Worm (Caenorhabditis elegans): Measurements from ENCODE around the gene Y38E10A.33.

ce11 chrII:12668874-12669273, 10.6 kb downstream of the Y38E10A.33 start:
- TF ChIP-seq pha-4 (tag; optimal IDR thresholded peaks at IDR 0.05) (no peak), sptf-1 (tag; optimal IDR thresholded peaks at IDR 0.05) (no peak), snpc-4 (tag; optimal IDR thresholded peaks at IDR 0.05) (no peak), ces-1 (GFP tag; optimal IDR thresholded peaks at IDR 0.05) (no peak), nhr-12 (tag; optimal IDR thresholded peaks at IDR 0.05) (no peak), blmp-1 (tag; optimal IDR thresholded peaks at IDR 0.05) (no peak), M03D4.4 (tag; optimal IDR thresholded peaks at IDR 0.05) (no peak), ztf-11 (tag; optimal IDR thresholded peaks at IDR 0.05) (no peak), unc-62 (GFP tag; optimal IDR thresholded peaks at IDR 0.05) (no peak), unc-39 (tag; optimal IDR thresholded peaks at IDR 0.05) (no peak), mab-5 (tag; optimal IDR thresholded peaks at IDR 0.05) (no peak), nhr-28 (tag; optimal IDR thresholded peaks at IDR 0.05) (no peak)
